In the genomic region with DNA sequence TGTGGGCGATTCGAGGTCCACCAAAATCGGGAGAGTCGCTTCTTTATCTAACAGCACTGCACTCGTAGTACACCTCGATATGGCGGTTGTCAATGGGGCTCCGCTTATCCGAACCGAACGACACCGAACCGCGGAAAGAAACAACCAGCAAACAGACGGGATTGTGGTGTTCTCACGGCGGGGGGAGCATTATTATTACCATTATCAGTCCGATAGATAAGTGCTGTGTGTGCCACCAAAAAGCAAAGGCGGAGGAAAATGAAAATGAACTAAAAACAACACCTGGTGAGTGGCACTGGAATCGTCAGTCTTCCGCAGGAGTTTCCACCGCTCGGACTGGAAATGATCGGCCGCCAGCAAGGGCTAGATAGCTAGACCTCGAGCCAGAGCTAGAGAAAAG, we compare ENCODE assay signal across 4 fruit fly cellular contexts.
TF ChIP-seq lines count a peak whose summit lies in the region.

A gene (plus strand): TSS at position 305 of the 400 bp plus-strand sequence.

- no peak for TF ChIP-seq CTCF in whole organism, embryonic (GFP tag; optimal IDR thresholded peaks at IDR 0.05; lab: Kevin White, UChicago)

TF ChIP-seq in whole organism, adult, 20 proteins besides CTCF, POLR2A, EP300 and RAD21:
- TF ChIP-seq CG11617 (GFP tag; optimal IDR thresholded peaks at IDR 0.05; lab: Kevin White, UChicago) (no peak), Crg-1 (GFP tag; optimal IDR thresholded peaks at IDR 0.05; lab: Kevin White, UChicago) (no peak), cic (GFP tag; optimal IDR thresholded peaks at IDR 0.05; lab: Kevin White, UChicago) (peak; percentile 90), tj (GFP tag; optimal IDR thresholded peaks at IDR 0.05; lab: Kevin White, UChicago) (no peak), CG1620 (GFP tag; optimal IDR thresholded peaks at IDR 0.05; lab: Kevin White, UChicago) (no peak)

TF ChIP-seq in whole organism, embryonic, 481 proteins besides CTCF, POLR2A, EP300 and RAD21 (continues in another document):
- TF ChIP-seq CG4707 (GFP tag; optimal IDR thresholded peaks at IDR 0.05; lab: Kevin White, UChicago) (no peak), ATbp (GFP tag; optimal IDR thresholded peaks at IDR 0.05; lab: Kevin White, UChicago) (no peak), MTF-1 (GFP tag; optimal IDR thresholded peaks at IDR 0.05; lab: Kevin White, UChicago; ENCODE audit: borderline replicate concordance) (no peak), trem (tag; optimal IDR thresholded peaks at IDR 0.05; lab: Kevin White, UChicago) (no peak), CG14965 (GFP tag; optimal IDR thresholded peaks at IDR 0.05; lab: Kevin White, UChicago; ENCODE audit: borderline replicate concordance) (no peak), Drgx (GFP tag; IDR thresholded peaks at IDR 0.05; lab: Robert Waterston, UW) (no peak), kni (GFP tag; optimal IDR thresholded peaks at IDR 0.05; lab: Kevin White, UChicago) (no peak), CG11560 (tag; IDR thresholded peaks at IDR 0.05; lab: Robert Waterston, UW) (no peak), CG34376 (GFP tag; optimal IDR thresholded peaks at IDR 0.05; lab: Kevin White, UChicago) (peak; percentile 76), br (optimal IDR thresholded peaks at IDR 0.05; lab: Kevin White, UChicago) (no peak), CG33557 (GFP tag; optimal IDR thresholded peaks at IDR 0.05; lab: Kevin White, UChicago) (no peak), dimm (GFP tag; IDR thresholded peaks at IDR 0.05; lab: Robert Waterston, UW) (no peak), CG8478 (optimal IDR thresholded peaks at IDR 0.05; lab: Kevin White, UChicago) (no peak), Bdp1 (GFP tag; optimal IDR thresholded peaks at IDR 0.05; lab: Kevin White, UChicago) (no peak), CG4404 (GFP tag; IDR thresholded peaks at IDR 0.05; lab: Robert Waterston, UW) (no peak), Blimp-1 (GFP tag; optimal IDR thresholded peaks at IDR 0.05; lab: Kevin White, UChicago) (no peak), pnt (GFP tag; optimal IDR thresholded peaks at IDR 0.05; lab: Kevin White, UChicago) (no peak), chinmo (GFP tag; IDR thresholded peaks at IDR 0.05; lab: Robert Waterston, UW; ENCODE audit: partially characterized antibody) (0 out of 4 replicates have a peak, but pooled peaks have one; percentile 47), Sox100B (GFP tag; optimal IDR thresholded peaks at IDR 0.05; lab: Kevin White, UChicago) (no peak), ara (GFP tag; IDR thresholded peaks at IDR 0.05; lab: Robert Waterston, UW) (no peak), CG1024 (GFP tag; IDR thresholded peaks at IDR 0.05; lab: Robert Waterston, UW) (no peak), ac (GFP tag; optimal IDR thresholded peaks at IDR 0.05; lab: Kevin White, UChicago) (no peak), Aef1 (GFP tag; IDR thresholded peaks at IDR 0.05; lab: Robert Waterston, UW) (no peak), CG15073 (GFP tag; optimal IDR thresholded peaks at IDR 0.05; lab: Kevin White, UChicago) (no peak), pfk (GFP tag; optimal IDR thresholded peaks at IDR 0.05; lab: Kevin White, UChicago) (peak; percentile 72), Dbx (GFP tag; IDR thresholded peaks at IDR 0.05; lab: Robert Waterston, UW) (0 out of 3 replicates have a peak, but pooled peaks have one; percentile 18), Meics (GFP tag; optimal IDR thresholded peaks at IDR 0.05; lab: Kevin White, UChicago) (no peak)

TF ChIP-seq in whole organism, prepupa, 60 proteins besides CTCF, POLR2A, EP300 and RAD21:
- TF ChIP-seq vri (GFP tag; optimal IDR thresholded peaks at IDR 0.05; lab: Kevin White, UChicago) (peak; percentile 22), OdsH (GFP tag; optimal IDR thresholded peaks at IDR 0.05; lab: Kevin White, UChicago) (no peak)

TF ChIP-seq in whole organism, wandering third instar larva, 38 proteins besides CTCF, POLR2A, EP300 and RAD21:
- TF ChIP-seq psq (GFP tag; optimal IDR thresholded peaks at IDR 0.05; lab: Kevin White, UChicago) (peak; percentile 6), Hr83 (GFP tag; optimal IDR thresholded peaks at IDR 0.05; lab: Kevin White, UChicago; ENCODE audit: poor library complexity, severe bottlenecking) (no peak)
